Worm (Caenorhabditis elegans): ENCODE measurements around the gene R07B7.12.

The R07B7.12 gene

ce11 chrV:12065369-12065768, 23.5 kb upstream of the R07B7.12 start, which contains the start of gene pqn-53 (continued):
- TF ChIP-seq nhr-77 (tag; optimal IDR thresholded peaks at IDR 0.05) = no peak
- TF ChIP-seq daf-12 (tag; optimal IDR thresholded peaks at IDR 0.05) = no peak
- no peak for TF ChIP-seq egl-5 (tag; optimal IDR thresholded peaks at IDR 0.05)

ce11 chrV:12065859-12066258, 23.0 kb upstream of the R07B7.12 start:
- TF ChIP-seq snpc-4 (tag; optimal IDR thresholded peaks at IDR 0.05) (no peak), nhr-76 (tag; optimal IDR thresholded peaks at IDR 0.05) (no peak), nfya-1 (tag; optimal IDR thresholded peaks at IDR 0.05; ENCODE audit: insufficient read depth) (peak; percentile 5), nhr-12 (tag; optimal IDR thresholded peaks at IDR 0.05) (no peak), lin-39 (tag; optimal IDR thresholded peaks at IDR 0.05) (no peak), lin-15B (tag; optimal IDR thresholded peaks at IDR 0.05) (peak; percentile 5), ama-1 (optimal IDR thresholded peaks at IDR 0.05) (no peak), elt-1 (tag; optimal IDR thresholded peaks at IDR 0.05) (no peak), mdl-1 (tag; optimal IDR thresholded peaks at IDR 0.05) (no peak), ceh-28 (tag; optimal IDR thresholded peaks at IDR 0.05) (no peak), pqm-1 (tag; optimal IDR thresholded peaks at IDR 0.05) (no peak), pha-4 (tag; optimal IDR thresholded peaks at IDR 0.05) (no peak), egl-5 (tag; optimal IDR thresholded peaks at IDR 0.05) (no peak), fkh-10 (GFP tag; optimal IDR thresholded peaks at IDR 0.05) (no peak), fkh-2 (tag; optimal IDR thresholded peaks at IDR 0.05) (no peak)

DNA sequence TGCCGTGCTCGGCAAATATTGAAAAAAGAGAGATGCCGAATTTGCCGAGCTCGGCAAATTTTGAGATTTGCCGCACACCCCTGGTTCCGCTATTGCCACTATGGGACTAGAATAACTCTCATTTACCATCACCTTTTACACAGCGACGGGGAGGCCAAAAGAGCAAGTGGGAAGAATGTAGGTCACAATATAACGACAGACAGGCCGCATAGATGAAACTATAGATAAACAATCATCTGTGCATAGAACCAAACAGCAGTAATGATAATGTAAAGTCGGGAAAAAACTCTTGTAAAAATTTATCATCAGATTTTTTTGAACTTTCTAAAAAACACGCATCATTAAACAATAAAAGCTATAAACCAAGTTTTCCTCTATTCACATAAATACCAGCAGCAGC, 20.4 kb upstream of the R07B7.12 start, which contains the start of gene kmo-2:
TSS of gene kmo-2 (minus strand) at position 101 of the 400 bp plus-strand sequence.
- TF ChIP-seq lin-39 (tag; optimal IDR thresholded peaks at IDR 0.05) = no peak
- no peak for TF ChIP-seq nhr-28 (tag; optimal IDR thresholded peaks at IDR 0.05)
- TF ChIP-seq fkh-10 (GFP tag; optimal IDR thresholded peaks at IDR 0.05) = no peak
- TF ChIP-seq skn-1 (tag; optimal IDR thresholded peaks at IDR 0.05) = no peak
- TF ChIP-seq mml-1 (tag; optimal IDR thresholded peaks at IDR 0.05) = no peak
- no peak for TF ChIP-seq hmg-11 (tag; optimal IDR thresholded peaks at IDR 0.05)
- TF ChIP-seq nhr-43 (tag; optimal IDR thresholded peaks at IDR 0.05; ENCODE audit: poor library complexity, severe bottlenecking) = no peak
- TF ChIP-seq daf-12 (tag; optimal IDR thresholded peaks at IDR 0.05) = no peak
- no peak for TF ChIP-seq tbx-2 (tag; optimal IDR thresholded peaks at IDR 0.05)
- TF ChIP-seq nhr-11 (tag; optimal IDR thresholded peaks at IDR 0.05) = no peak
- no peak for TF ChIP-seq ceh-28 (tag; optimal IDR thresholded peaks at IDR 0.05)
- TF ChIP-seq pha-4 (tag; optimal IDR thresholded peaks at IDR 0.05) = no peak

- TF ChIP-seq ZK546.5 (tag; optimal IDR thresholded peaks at IDR 0.05) = no peak
- no peak for TF ChIP-seq jun-1 (tag; optimal IDR thresholded peaks at IDR 0.05)
- TF ChIP-seq nhr-23 (tag; optimal IDR thresholded peaks at IDR 0.05) = no peak
- no peak for TF ChIP-seq lin-39 (tag; optimal IDR thresholded peaks at IDR 0.05)
- TF ChIP-seq pha-4 (tag; optimal IDR thresholded peaks at IDR 0.05) = no peak
- no peak for TF ChIP-seq unc-62 (GFP tag; optimal IDR thresholded peaks at IDR 0.05)
- TF ChIP-seq lsy-12 (tag; optimal IDR thresholded peaks at IDR 0.05) = no peak
- no peak for TF ChIP-seq elt-2 (tag; optimal IDR thresholded peaks at IDR 0.05)
- TF ChIP-seq nhr-237 (tag; optimal IDR thresholded peaks at IDR 0.05) = no peak
- TF ChIP-seq ceh-28 (tag; optimal IDR thresholded peaks at IDR 0.05) = no peak
- TF ChIP-seq tbx-2 (tag; optimal IDR thresholded peaks at IDR 0.05) = no peak
- TF ChIP-seq elt-1 (tag; optimal IDR thresholded peaks at IDR 0.05) = no peak
- TF ChIP-seq R02D3.7 (tag; optimal IDR thresholded peaks at IDR 0.05) = no peak
- no peak for TF ChIP-seq fos-1 (tag; optimal IDR thresholded peaks at IDR 0.05)
- no peak for TF ChIP-seq fkh-2 (tag; optimal IDR thresholded peaks at IDR 0.05)
- TF ChIP-seq egl-5 (tag; optimal IDR thresholded peaks at IDR 0.05) = no peak
These were observed 18.5 kb upstream of the R07B7.12 start, which contains the start of gene kmo-1 for ce11 chrV:12070419-12070818. kmo-1 (minus strand) TSS chrV:12070519.

ce11 chrV:12071483-12071882, 17.4 kb upstream of the R07B7.12 start:
- TF ChIP-seq aly-2 (tag; optimal IDR thresholded peaks at IDR 0.05) (no peak), nhr-28 (tag; optimal IDR thresholded peaks at IDR 0.05) (no peak), pqm-1 (tag; optimal IDR thresholded peaks at IDR 0.05) (no peak), mml-1 (tag; optimal IDR thresholded peaks at IDR 0.05) (no peak), ZK546.5 (tag; optimal IDR thresholded peaks at IDR 0.05) (no peak), nhr-77 (tag; optimal IDR thresholded peaks at IDR 0.05) (no peak), pha-4 (tag; optimal IDR thresholded peaks at IDR 0.05) (no peak), elt-3 (tag; optimal IDR thresholded peaks at IDR 0.05) (peak in 2 of 3 experiments; percentile 12 to 27), elt-1 (tag; optimal IDR thresholded peaks at IDR 0.05) (peak; percentile 55), hmg-11 (tag; optimal IDR thresholded peaks at IDR 0.05) (no peak), daf-12 (tag; optimal IDR thresholded peaks at IDR 0.05) (no peak), fkh-10 (GFP tag; optimal IDR thresholded peaks at IDR 0.05) (no peak), egl-27 (tag; optimal IDR thresholded peaks at IDR 0.05) (no peak), lin-39 (tag; optimal IDR thresholded peaks at IDR 0.05) (no peak), ceh-28 (tag; optimal IDR thresholded peaks at IDR 0.05) (no peak), nhr-11 (tag; optimal IDR thresholded peaks at IDR 0.05) (no peak), ceh-82 (tag; optimal IDR thresholded peaks at IDR 0.05) (no peak), ztf-4 (tag; optimal IDR thresholded peaks at IDR 0.05) (no peak), ztf-11 (tag; optimal IDR thresholded peaks at IDR 0.05) (no peak), fkh-2 (tag; optimal IDR thresholded peaks at IDR 0.05) (no peak), nhr-23 (tag; optimal IDR thresholded peaks at IDR 0.05) (peak; percentile 22), zag-1 (tag; optimal IDR thresholded peaks at IDR 0.05) (no peak), fos-1 (tag; optimal IDR thresholded peaks at IDR 0.05) (no peak), lin-15B (tag; optimal IDR thresholded peaks at IDR 0.05) (no peak), jun-1 (tag; optimal IDR thresholded peaks at IDR 0.05) (no peak), eor-1 (tag; optimal IDR thresholded peaks at IDR 0.05) (no peak), ama-1 (optimal IDR thresholded peaks at IDR 0.05) (no peak), nfya-1 (tag; optimal IDR thresholded peaks at IDR 0.05; ENCODE audit: insufficient read depth) (no peak), R02D3.7 (tag; optimal IDR thresholded peaks at IDR 0.05) (no peak), mdl-1 (tag; optimal IDR thresholded peaks at IDR 0.05) (peak; percentile 1), egl-5 (tag; optimal IDR thresholded peaks at IDR 0.05) (no peak), tbx-2 (tag; optimal IDR thresholded peaks at IDR 0.05) (no peak)

Data from whole organism, L3 larva.